Worm (Caenorhabditis elegans) whole organism, young adult: ENCODE data around the gene lgc-57.

Experiments used
- B0035.1 ChIP-seq: sonication (generic microtip); optimal IDR thresholded peaks from 2 replicates; lab custom pipeline; 2016; ENCODE audit warnings: missing genetic modification characterization, mild to moderate bottlenecking, missing compliant biosample characterization, missing genotype, missing genetic modification reagents
- B0336.3 ChIP-seq: fragments of 200-800 bp; sonication (Bioruptor generic); IDR thresholded peaks from 2 replicates; pipeline ENCODE4 v1.3.6; 2022; ENCODE audit warnings: missing genetic modification characterization, missing compliant biosample characterization
- F55B11.4 ChIP-seq: sonication (generic microtip); optimal IDR thresholded peaks from 2 replicates; lab custom pipeline; 2016; ENCODE audit warnings: missing compliant biosample characterization, missing genetic modification characterization, borderline replicate concordance; ENCODE audit not compliant: insufficient read depth
- akir-1 ChIP-seq: fragments of 200-800 bp; sonication (Bioruptor generic); optimal IDR thresholded peaks from 2 replicates; lab custom pipeline; 2018; ENCODE audit warnings: mild to moderate bottlenecking, missing genetic modification characterization, moderate library complexity, missing compliant biosample characterization
- aptf-2 ChIP-seq: fragments of 200-800 bp; sonication (Bioruptor generic); conservative IDR thresholded peaks from 2 replicates; pipeline ENCODE4 v1.3.6; 2022; ENCODE audit warnings: missing genetic modification reagents, missing genetic modification characterization, missing compliant biosample characterization
- atf-7 ChIP-seq: sonication (generic microtip); optimal IDR thresholded peaks from 2 replicates; lab custom pipeline; 2017; ENCODE audit warnings: mild to moderate bottlenecking, missing genetic modification characterization, missing compliant biosample characterization
- ccch-3 ChIP-seq: fragments of 200-800 bp; sonication (Bioruptor generic); optimal IDR thresholded peaks from 2 replicates; lab custom pipeline; 2018; ENCODE audit warnings: mild to moderate bottlenecking, missing genetic modification characterization, missing compliant biosample characterization
- ceh-27 ChIP-seq: fragments of 200-800 bp; sonication (Bioruptor generic); optimal IDR thresholded peaks from 2 replicates; lab custom pipeline; 2018; ENCODE audit warnings: mild to moderate bottlenecking, missing genetic modification characterization, moderate library complexity, missing compliant biosample characterization
- ceh-91 ChIP-seq: fragments of 200-800 bp; sonication (Bioruptor generic); IDR thresholded peaks from 2 replicates; pipeline ENCODE4 v1.3.6; 2022; ENCODE audit warnings: missing genetic modification reagents, missing genetic modification characterization, missing compliant biosample characterization
- chd-7 ChIP-seq: sonication (generic microtip); optimal IDR thresholded peaks from 2 replicates; lab custom pipeline; 2016; ENCODE audit warnings: mild to moderate bottlenecking, missing genetic modification characterization, moderate library complexity, missing compliant biosample characterization
- die-1 ChIP-seq: sonication (generic microtip); optimal IDR thresholded peaks from 2 replicates; lab custom pipeline; 2016; ENCODE audit warnings: missing genotype, mild to moderate bottlenecking, missing genetic modification characterization, missing compliant biosample characterization
- dox-1 ChIP-seq: fragments of 200-800 bp; sonication (Bioruptor generic); IDR thresholded peaks from 2 replicates; pipeline ENCODE4 v1.3.6; 2022; ENCODE audit warnings: missing genetic modification reagents, missing genetic modification characterization, missing compliant biosample characterization
- him-1 ChIP-seq: sonication (generic microtip); optimal IDR thresholded peaks from 2 replicates; lab custom pipeline; 2016; ENCODE audit warnings: missing genotype, missing genetic modification reagents, missing genetic modification characterization, missing compliant biosample characterization
- hmg-1.2 ChIP-seq: fragments of 200-800 bp; sonication (Bioruptor generic); IDR thresholded peaks from 2 replicates; pipeline ENCODE4 v1.3.6; 2022; ENCODE audit warnings: missing genetic modification reagents, missing genetic modification characterization, missing compliant biosample characterization
- hsf-1 ChIP-seq: fragments of 200-800 bp; sonication (Bioruptor generic); IDR thresholded peaks from 2 replicates; pipeline ENCODE4 v1.3.6; 2022; ENCODE audit warnings: missing genetic modification reagents, missing genetic modification characterization, missing compliant biosample characterization
- lag-1 ChIP-seq: fragments of 200-800 bp; sonication (Bioruptor generic); IDR thresholded peaks from 2 replicates; pipeline ENCODE4 v1.3.6; 2022; ENCODE audit warnings: missing genetic modification reagents, missing genetic modification characterization, missing compliant biosample characterization
- lin-26 ChIP-seq: fragments of 200-800 bp; sonication (Bioruptor generic); IDR thresholded peaks from 2 replicates; pipeline ENCODE4 v1.3.6; 2022; ENCODE audit warnings: missing genetic modification reagents, missing genetic modification characterization, missing compliant biosample characterization
- lin-35 ChIP-seq, 3 experiments: fragments of 150-350 bp in 2 of 3; sonication (generic microtip) in 1 of 3; optimal IDR thresholded peaks; 2 replicates each; lab custom pipeline; 2014 to 2018; ENCODE audit warnings: missing biosample characterization in 3 of 3, missing genetic modification characterization in 3 of 3, missing genetic modification reagents in 3 of 3
- lir-1 ChIP-seq: fragments of 200-800 bp; sonication (Bioruptor generic); conservative IDR thresholded peaks from 2 replicates; pipeline ENCODE4 v1.3.6; 2022; ENCODE audit warnings: missing genetic modification reagents, missing genetic modification characterization, missing compliant biosample characterization
- lsl-1 ChIP-seq: fragments of 200-800 bp; sonication (Bioruptor generic); optimal IDR thresholded peaks from 2 replicates; lab custom pipeline; 2018; ENCODE audit warnings: mild to moderate bottlenecking, missing genetic modification characterization, moderate library complexity, missing compliant biosample characterization
- lsy-27 ChIP-seq: sonication (generic microtip); optimal IDR thresholded peaks from 2 replicates; lab custom pipeline; 2017; ENCODE audit warnings: missing genetic modification characterization, mild to moderate bottlenecking, missing compliant biosample characterization, antibody characterized with exemption, missing genotype, borderline replicate concordance; ENCODE audit not compliant: insufficient read depth
- madf-6 ChIP-seq: fragments of 200-800 bp; sonication (Bioruptor generic); IDR thresholded peaks from 2 replicates; pipeline ENCODE4 v1.3.6; 2022; ENCODE audit warnings: missing genetic modification reagents, missing genetic modification characterization, missing compliant biosample characterization
- madf-8 ChIP-seq: fragments of 200-800 bp; sonication (Bioruptor generic); conservative IDR thresholded peaks from 2 replicates; pipeline ENCODE4 v1.3.6; 2022; ENCODE audit warnings: missing genetic modification reagents, missing genetic modification characterization, missing compliant biosample characterization
- mes-4 ChIP-seq: sonication (generic microtip); optimal IDR thresholded peaks from 2 replicates; lab custom pipeline; 2016; ENCODE audit warnings: missing genotype, missing genetic modification characterization, missing compliant biosample characterization
- nhr-27 ChIP-seq: fragments of 200-800 bp; sonication (Bioruptor generic); optimal IDR thresholded peaks from 2 replicates; lab custom pipeline; 2018; ENCODE audit warnings: mild to moderate bottlenecking, missing genetic modification characterization, moderate library complexity, missing compliant biosample characterization
- nhr-80 ChIP-seq: sonication (generic microtip); optimal IDR thresholded peaks from 2 replicates; lab custom pipeline; 2016; ENCODE audit warnings: missing genetic modification characterization, missing compliant biosample characterization
- somi-1 ChIP-seq: fragments of 200-800 bp; sonication (Bioruptor generic); optimal IDR thresholded peaks from 2 replicates; lab custom pipeline; 2018; ENCODE audit warnings: mild to moderate bottlenecking, missing genetic modification characterization, missing compliant biosample characterization
- sptf-2 ChIP-seq: fragments of 200-800 bp; sonication (Bioruptor generic); optimal IDR thresholded peaks from 2 replicates; lab custom pipeline; 2018; ENCODE audit warnings: mild to moderate bottlenecking, missing genetic modification characterization, missing compliant biosample characterization
- xnd-1 ChIP-seq: sonication (generic microtip); optimal IDR thresholded peaks from 2 replicates; lab custom pipeline; 2016; ENCODE audit warnings: missing genotype, missing genetic modification reagents, missing genetic modification characterization, missing compliant biosample characterization
- zfh-2 ChIP-seq: fragments of 200-800 bp; sonication (Bioruptor generic); conservative IDR thresholded peaks from 2 replicates; pipeline ENCODE4 v1.3.6; 2022; ENCODE audit warnings: missing genetic modification reagents, missing genetic modification characterization, missing compliant biosample characterization
- zim-3 ChIP-seq: sonication (generic microtip); optimal IDR thresholded peaks from 2 replicates; lab custom pipeline; 2017; ENCODE audit warnings: mild to moderate bottlenecking, missing genetic modification characterization, moderate library complexity, missing compliant biosample characterization
- ztf-25 ChIP-seq: fragments of 200-800 bp; sonication (Bioruptor generic); IDR thresholded peaks from 2 replicates; pipeline ENCODE4 v1.3.6; 2022; ENCODE audit warnings: missing genetic modification reagents, missing genetic modification characterization, missing compliant biosample characterization
- ztf-6 ChIP-seq: fragments of 200-800 bp; sonication (Bioruptor generic); IDR thresholded peaks from 2 replicates; pipeline ENCODE4 v1.3.6; 2022; ENCODE audit warnings: missing genetic modification reagents, missing genetic modification characterization, missing compliant biosample characterization

The lgc-57 gene

ce11 chrII:10694713-10695112 lies at the start of gene lgc-57:
lgc-57 (plus strand) TSS chrII:10695013.
- no peak for TF ChIP-seq madf-6
- no peak for TF ChIP-seq hmg-1.2 (GFP tag; lab: Robert Waterston, UW)
- TF ChIP-seq lsy-27, result no peak
- TF ChIP-seq die-1, result no peak
- TF ChIP-seq akir-1 (GFP tag; lab: Kevin White, UChicago), result no peak
- TF ChIP-seq ccch-3 (GFP tag; lab: Kevin White, UChicago), result no peak
- no peak for TF ChIP-seq xnd-1 (tag; lab: Kevin White, UChicago)
- no peak for TF ChIP-seq zim-3
- TF ChIP-seq mes-4, result no peak
- no peak for TF ChIP-seq B0035.1
- TF ChIP-seq lin-26 (GFP tag; lab: Robert Waterston, UW), result no peak
- TF ChIP-seq sptf-2 (GFP tag; lab: Kevin White, UChicago), result no peak
- TF ChIP-seq lag-1 (GFP tag; lab: Robert Waterston, UW), result no peak
- no peak for TF ChIP-seq hsf-1 (GFP tag; lab: Robert Waterston, UW)

ce11 chrII:10646901-10647566 lies 47.8 kb upstream of the lgc-57 start, which contains the start of gene M28.10:
M28.10 (plus strand) TSS chrII:10647516.
- peak; percentile 24 for TF ChIP-seq atf-7 (tag; lab: Kevin White, UChicago)
- peak; percentile 45 for TF ChIP-seq nhr-80
- no peak for TF ChIP-seq him-1

- peak; percentile 50 for TF ChIP-seq zfh-2 (GFP tag; lab: Robert Waterston, UW)
- TF ChIP-seq ceh-91 (GFP tag; lab: Robert Waterston, UW), result 0 out of 2 replicates have a peak, but pooled peaks have one; percentile 23
- TF ChIP-seq B0336.3 (GFP tag; lab: Robert Waterston, UW), result peak; percentile 38; the same call in 1 of the 2 replicates
- TF ChIP-seq ztf-25 (GFP tag; lab: Robert Waterston, UW), result 0 out of 2 replicates have a peak, but pooled peaks have one; percentile 22
- TF ChIP-seq lag-1 (GFP tag; lab: Robert Waterston, UW), result no peak
- no peak for TF ChIP-seq dox-1
- TF ChIP-seq ztf-6, result no peak
Measured at ce11 chrII:10652112-10652511, 42.7 kb upstream of the lgc-57 start, which contains the start of gene nphp-1. nphp-1 (minus strand) TSS chrII:10652256.

- no peak for TF ChIP-seq aptf-2 (GFP tag; lab: Robert Waterston, UW)
- peak; percentile 72 for TF ChIP-seq nhr-80
Measured at ce11 chrII:10653559-10653958, 41.3 kb upstream of the lgc-57 start.

- TF ChIP-seq chd-7 (tag; lab: Kevin White, UChicago) (no peak), F55B11.4 (no peak), somi-1 (GFP tag; lab: Kevin White, UChicago) (no peak), lir-1 (GFP tag; lab: Robert Waterston, UW) (no peak), lsl-1 (GFP tag; lab: Kevin White, UChicago) (no peak), madf-8 (no peak), lin-35 (GFP tag; optimal IDR thresholded peaks at IDR 0.05; lab: Kevin White, UChicago) (no peak), hsf-1 (GFP tag; lab: Robert Waterston, UW) (no peak), ceh-27 (no peak), nhr-27 (no peak), lag-1 (GFP tag; lab: Robert Waterston, UW) (no peak)
Measured at ce11 chrII:10654435-10654834, 40.4 kb upstream of the lgc-57 start.
